Fruit fly (Drosophila melanogaster): Measurements from ENCODE around the gene per.

Gene per

DNA sequence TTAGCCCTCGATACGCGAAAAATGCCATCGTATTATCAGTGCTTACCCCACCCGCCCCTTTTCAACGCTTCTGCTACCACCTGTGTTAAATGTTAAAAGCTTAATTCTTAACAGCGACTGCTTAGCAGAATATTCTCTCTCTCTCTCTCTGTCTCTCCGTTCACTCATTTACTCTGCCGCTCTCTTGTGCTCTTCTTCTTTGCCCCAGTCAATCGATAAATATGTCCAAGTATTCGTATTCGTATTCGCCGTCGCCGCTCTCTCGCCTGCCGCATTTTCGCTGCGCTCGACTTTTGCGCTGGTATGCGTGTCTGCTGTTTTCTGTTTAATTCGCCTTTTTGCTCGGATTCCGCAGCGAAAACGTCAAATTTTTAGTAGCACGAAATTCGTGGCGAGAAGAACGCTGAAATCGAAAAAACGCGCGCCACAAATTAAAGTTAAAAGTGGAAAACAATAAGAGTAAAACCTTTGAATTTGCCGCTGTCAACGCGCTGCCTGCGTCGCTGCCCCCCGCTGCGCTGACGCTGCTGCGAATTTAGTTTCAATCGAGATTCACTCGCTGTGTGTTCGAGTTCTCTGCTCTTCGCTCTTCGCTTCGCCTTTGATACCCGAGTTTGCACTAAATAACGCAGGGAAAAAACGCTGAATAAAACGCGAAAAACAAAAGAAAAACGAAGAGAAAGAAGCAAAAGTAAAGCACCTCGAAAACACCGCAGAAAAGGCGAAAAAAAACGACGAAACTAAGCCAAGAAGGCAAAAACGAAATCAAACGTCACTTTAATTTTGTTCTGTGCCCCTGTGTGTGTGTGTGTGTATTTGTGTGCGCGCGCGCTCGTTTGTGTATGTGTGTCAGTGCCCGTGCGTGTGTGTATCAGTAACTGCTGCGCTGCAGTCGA lies 42.6 kb upstream of the per start (continued):
- TF ChIP-seq hbn (GFP tag; IDR thresholded peaks at IDR 0.05; ENCODE audit: partially characterized antibody) (no peak), Xbp1 (GFP tag; optimal IDR thresholded peaks at IDR 0.05) (no peak), kah (GFP tag; optimal IDR thresholded peaks at IDR 0.05) (peak; percentile 67), CG15601 (tag; optimal IDR thresholded peaks at IDR 0.05) (no peak), sim (GFP tag; IDR thresholded peaks at IDR 0.05) (no peak), CTCF (GFP tag; optimal IDR thresholded peaks at IDR 0.05) (peak; percentile 5), Doc3 (GFP tag; IDR thresholded peaks at IDR 0.05; ENCODE audit: partially characterized antibody) (no peak), ranshi (GFP tag; IDR thresholded peaks at IDR 0.05) (no peak), Poxn (GFP tag; IDR thresholded peaks at IDR 0.05) (no peak), lab (GFP tag; optimal IDR thresholded peaks at IDR 0.05) (peak; percentile 6), CG13296 (GFP tag; optimal IDR thresholded peaks at IDR 0.05) (peak; percentile 7), HHEX (GFP tag; optimal IDR thresholded peaks at IDR 0.05) (no peak), bsh (GFP tag; optimal IDR thresholded peaks at IDR 0.05) (no peak), Hr3 (GFP tag; optimal IDR thresholded peaks at IDR 0.05) (no peak), ftz-f1 (GFP tag; optimal IDR thresholded peaks at IDR 0.05) (no peak), HLHmδ (GFP tag; optimal IDR thresholded peaks at IDR 0.05) (no peak), inv (GFP tag; IDR thresholded peaks at IDR 0.05; ENCODE audit: partially characterized antibody) (no peak), HmgD (GFP tag; optimal IDR thresholded peaks at IDR 0.05) (no peak), Drgx (GFP tag; IDR thresholded peaks at IDR 0.05) (peak; percentile 28; the same call in 1 of the 2 replicates), CG12942 (GFP tag; optimal IDR thresholded peaks at IDR 0.05) (no peak), unc-4 (GFP tag; IDR thresholded peaks at IDR 0.05; ENCODE audit: partially characterized antibody) (0 out of 2 replicates have a peak, but pooled peaks have one; percentile 41), CG4282 (GFP tag; optimal IDR thresholded peaks at IDR 0.05) (no peak), Hey (tag; optimal IDR thresholded peaks at IDR 0.05) (no peak), CG6654 (GFP tag; optimal IDR thresholded peaks at IDR 0.05) (no peak), CG13123 (GFP tag; optimal IDR thresholded peaks at IDR 0.05) (no peak), aop (GFP tag; IDR thresholded peaks at IDR 0.05) (no peak), YL-1 (GFP tag; optimal IDR thresholded peaks at IDR 0.05) (peak; percentile 8), pfk (GFP tag; optimal IDR thresholded peaks at IDR 0.05) (peak; percentile 40), caup (GFP tag; optimal IDR thresholded peaks at IDR 0.05; ENCODE audit: severe bottlenecking) (no peak), CG12236 (GFP tag; optimal IDR thresholded peaks at IDR 0.05) (no peak), ase (GFP tag; IDR thresholded peaks at IDR 0.05) (no peak), CG34376 (GFP tag; optimal IDR thresholded peaks at IDR 0.05) (peak; percentile 60), mam (GFP tag; optimal IDR thresholded peaks at IDR 0.05) (no peak), tin (GFP tag; optimal IDR thresholded peaks at IDR 0.05) (no peak), peb (GFP tag; IDR thresholded peaks at IDR 0.05) (no peak), CG2129 (GFP tag; IDR thresholded peaks at IDR 0.05; ENCODE audit: partially characterized antibody) (no peak), fd96Cb (tag; optimal IDR thresholded peaks at IDR 0.05) (no peak), pros (GFP tag; optimal IDR thresholded peaks at IDR 0.05) (no peak), ash1 (GFP tag; optimal IDR thresholded peaks at IDR 0.05) (no peak), CG31224 (GFP tag; IDR thresholded peaks at IDR 0.05) (no peak), CG10543 (GFP tag; optimal IDR thresholded peaks at IDR 0.05) (peak; percentile 37), Trl (optimal IDR thresholded peaks at IDR 0.05) (peak; percentile 97), Trl (GFP tag; optimal IDR thresholded peaks at IDR 0.05) (peak; percentile 3), CG2678 (tag; optimal IDR thresholded peaks at IDR 0.05) (no peak), CG2116 (GFP tag; optimal IDR thresholded peaks at IDR 0.05) (no peak), ERR (GFP tag; optimal IDR thresholded peaks at IDR 0.05) (no peak), CG18619 (GFP tag; optimal IDR thresholded peaks at IDR 0.05) (no peak), CG17385 (GFP tag; optimal IDR thresholded peaks at IDR 0.05) (peak; percentile 93), crc (GFP tag; optimal IDR thresholded peaks at IDR 0.05) (no peak)

All from whole organism, embryonic.